Worm (Caenorhabditis elegans) whole organism, young adult: ENCODE data around the gene ztf-29.

Experiments used
- B0019.2 ChIP-seq: fragments of 200-800 bp; sonication (Bioruptor generic); conservative IDR thresholded peaks from 2 replicates; pipeline ENCODE4 v1.3.6; 2022; ENCODE audit warnings: missing genetic modification reagents, missing genetic modification characterization, missing compliant biosample characterization
- B0261.1 ChIP-seq: sonication (generic microtip); optimal IDR thresholded peaks from 2 replicates; lab custom pipeline; 2016; ENCODE audit warnings: mild to moderate bottlenecking, missing genetic modification characterization, moderate library complexity, missing compliant biosample characterization
- B0336.3 ChIP-seq: fragments of 200-800 bp; sonication (Bioruptor generic); IDR thresholded peaks from 2 replicates; pipeline ENCODE4 v1.3.6; 2022; ENCODE audit warnings: missing genetic modification characterization, missing compliant biosample characterization
- D2030.7 ChIP-seq: fragments of 200-800 bp; sonication (Bioruptor generic); IDR thresholded peaks from 2 replicates; pipeline ENCODE4 v1.3.6; 2022; ENCODE audit warnings: missing genetic modification reagents, missing genetic modification characterization, missing compliant biosample characterization
- F23B12.7 ChIP-seq: sonication (generic microtip); optimal IDR thresholded peaks from 2 replicates; lab custom pipeline; 2017; ENCODE audit warnings: missing genetic modification characterization, mild to moderate bottlenecking, missing compliant biosample characterization, antibody characterized with exemption, moderate library complexity; ENCODE audit not compliant: insufficient read depth
- F33H1.4 ChIP-seq: fragments of 200-800 bp; sonication (Bioruptor generic); IDR thresholded peaks from 2 replicates; pipeline ENCODE4 v1.3.6; 2022; ENCODE audit warnings: missing genetic modification reagents, missing genetic modification characterization, missing compliant biosample characterization
- F49E8.2 ChIP-seq: sonication (generic microtip); optimal IDR thresholded peaks from 3 replicates; lab custom pipeline; 2017; ENCODE audit warnings: missing genetic modification characterization, mild to moderate bottlenecking, missing compliant biosample characterization, antibody characterized with exemption, moderate library complexity; ENCODE audit not compliant: insufficient read depth
- F55B11.4 ChIP-seq: sonication (generic microtip); optimal IDR thresholded peaks from 2 replicates; lab custom pipeline; 2016; ENCODE audit warnings: missing compliant biosample characterization, missing genetic modification characterization, borderline replicate concordance; ENCODE audit not compliant: insufficient read depth
- K12H6.12 ChIP-seq: fragments of 200-800 bp; sonication (Bioruptor generic); optimal IDR thresholded peaks from 2 replicates; lab custom pipeline; 2018; ENCODE audit warnings: mild to moderate bottlenecking, missing genetic modification characterization, missing compliant biosample characterization
- Y56A3A.18 ChIP-seq: fragments of 200-800 bp; sonication (Bioruptor generic); IDR thresholded peaks from 2 replicates; pipeline ENCODE4 v1.3.6; 2022; ENCODE audit warnings: missing genetic modification reagents, missing genetic modification characterization, missing compliant biosample characterization
- akir-1 ChIP-seq: fragments of 200-800 bp; sonication (Bioruptor generic); optimal IDR thresholded peaks from 2 replicates; lab custom pipeline; 2018; ENCODE audit warnings: mild to moderate bottlenecking, missing genetic modification characterization, moderate library complexity, missing compliant biosample characterization
- aptf-2 ChIP-seq: fragments of 200-800 bp; sonication (Bioruptor generic); conservative IDR thresholded peaks from 2 replicates; pipeline ENCODE4 v1.3.6; 2022; ENCODE audit warnings: missing genetic modification reagents, missing genetic modification characterization, missing compliant biosample characterization
- aptf-3 ChIP-seq: fragments of 200-800 bp; sonication (Bioruptor generic); IDR thresholded peaks from 2 replicates; pipeline ENCODE4 v1.3.6; 2022; ENCODE audit warnings: missing genetic modification characterization, missing compliant biosample characterization
- atf-7 ChIP-seq: sonication (generic microtip); optimal IDR thresholded peaks from 2 replicates; lab custom pipeline; 2017; ENCODE audit warnings: mild to moderate bottlenecking, missing genetic modification characterization, missing compliant biosample characterization
- athp-1 ChIP-seq: sonication (generic microtip); optimal IDR thresholded peaks from 2 replicates; lab custom pipeline; 2017; ENCODE audit warnings: mild to moderate bottlenecking, missing genetic modification characterization, missing compliant biosample characterization
- bed-1 ChIP-seq: fragments of 200-800 bp; sonication (Bioruptor generic); IDR thresholded peaks from 2 replicates; pipeline ENCODE4 v1.3.6; 2022; ENCODE audit warnings: missing genetic modification reagents, missing genetic modification characterization, missing compliant biosample characterization
- ceh-58 ChIP-seq: fragments of 200-800 bp; sonication (Bioruptor generic); IDR thresholded peaks from 2 replicates; pipeline ENCODE4 v1.3.6; 2022; ENCODE audit warnings: missing genetic modification characterization, missing compliant biosample characterization
- ceh-91 ChIP-seq: fragments of 200-800 bp; sonication (Bioruptor generic); IDR thresholded peaks from 2 replicates; pipeline ENCODE4 v1.3.6; 2022; ENCODE audit warnings: missing genetic modification reagents, missing genetic modification characterization, missing compliant biosample characterization
- dox-1 ChIP-seq: fragments of 200-800 bp; sonication (Bioruptor generic); IDR thresholded peaks from 2 replicates; pipeline ENCODE4 v1.3.6; 2022; ENCODE audit warnings: missing genetic modification reagents, missing genetic modification characterization, missing compliant biosample characterization
- dpl-1 ChIP-seq: fragments of 150-350 bp; optimal IDR thresholded peaks from 2 replicates; lab custom pipeline; 2014; ENCODE audit warnings: missing biosample characterization, missing genetic modification reagents, missing genetic modification characterization
- efl-1 ChIP-seq: fragments of 150-350 bp; optimal IDR thresholded peaks from 2 replicates; lab custom pipeline; 2014; ENCODE audit warnings: missing biosample characterization, missing genetic modification reagents, missing genetic modification characterization
- egrh-3 ChIP-seq: fragments of 200-800 bp; sonication (Bioruptor generic); IDR thresholded peaks from 2 replicates; pipeline ENCODE4 v1.3.6; 2022; ENCODE audit warnings: missing genetic modification reagents, missing genetic modification characterization, missing compliant biosample characterization
- ekl-4 ChIP-seq: fragments of 200-800 bp; sonication (Bioruptor generic); IDR thresholded peaks from 2 replicates; pipeline ENCODE4 v1.3.6; 2022; ENCODE audit warnings: missing genetic modification reagents, missing genetic modification characterization, missing compliant biosample characterization
- ets-4 ChIP-seq: fragments of 200-800 bp; sonication (Bioruptor generic); optimal IDR thresholded peaks from 2 replicates; lab custom pipeline; 2018; ENCODE audit warnings: mild to moderate bottlenecking, missing genetic modification characterization, missing compliant biosample characterization
- fkh-3 ChIP-seq: sonication (generic microtip); optimal IDR thresholded peaks from 2 replicates; lab custom pipeline; 2016; ENCODE audit warnings: mild to moderate bottlenecking, missing genetic modification characterization, missing compliant biosample characterization
- hmg-1.2 ChIP-seq: fragments of 200-800 bp; sonication (Bioruptor generic); IDR thresholded peaks from 2 replicates; pipeline ENCODE4 v1.3.6; 2022; ENCODE audit warnings: missing genetic modification reagents, missing genetic modification characterization, missing compliant biosample characterization
- hsf-1 ChIP-seq: fragments of 200-800 bp; sonication (Bioruptor generic); IDR thresholded peaks from 2 replicates; pipeline ENCODE4 v1.3.6; 2022; ENCODE audit warnings: missing genetic modification reagents, missing genetic modification characterization, missing compliant biosample characterization
- lag-1 ChIP-seq: fragments of 200-800 bp; sonication (Bioruptor generic); IDR thresholded peaks from 2 replicates; pipeline ENCODE4 v1.3.6; 2022; ENCODE audit warnings: missing genetic modification reagents, missing genetic modification characterization, missing compliant biosample characterization
- lin-35 ChIP-seq, 3 experiments: fragments of 150-350 bp in 2 of 3; sonication (generic microtip) in 1 of 3; optimal IDR thresholded peaks; 2 replicates each; lab custom pipeline; 2014 to 2018; ENCODE audit warnings: missing biosample characterization in 3 of 3, missing genetic modification characterization in 3 of 3, missing genetic modification reagents in 3 of 3
- lin-54 ChIP-seq: fragments of 200-800 bp; sonication (Bioruptor generic); optimal IDR thresholded peaks from 2 replicates; lab custom pipeline; 2018; ENCODE audit warnings: mild to moderate bottlenecking, missing genetic modification characterization, missing compliant biosample characterization
- lsl-1 ChIP-seq: fragments of 200-800 bp; sonication (Bioruptor generic); optimal IDR thresholded peaks from 2 replicates; lab custom pipeline; 2018; ENCODE audit warnings: mild to moderate bottlenecking, missing genetic modification characterization, moderate library complexity, missing compliant biosample characterization
- mcd-1 ChIP-seq: fragments of 200-800 bp; sonication (Bioruptor generic); IDR thresholded peaks from 2 replicates; pipeline ENCODE4 v1.3.6; 2022; ENCODE audit warnings: missing genetic modification reagents, missing genetic modification characterization, missing compliant biosample characterization
- mes-4 ChIP-seq: sonication (generic microtip); optimal IDR thresholded peaks from 2 replicates; lab custom pipeline; 2016; ENCODE audit warnings: missing genotype, missing genetic modification characterization, missing compliant biosample characterization
- nfyb-1 ChIP-seq: fragments of 200-800 bp; sonication (Bioruptor generic); IDR thresholded peaks from 2 replicates; pipeline ENCODE4 v1.3.6; 2022; ENCODE audit warnings: missing genetic modification reagents, missing genetic modification characterization, missing compliant biosample characterization
- nhr-179 ChIP-seq: sonication (generic microtip); optimal IDR thresholded peaks from 2 replicates; lab custom pipeline; 2016; ENCODE audit warnings: mild to moderate bottlenecking, missing genetic modification characterization, missing compliant biosample characterization
- pha-4 ChIP-seq: fragments of 150-350 bp; sonication (generic microtip); optimal IDR thresholded peaks from 2 replicates; lab custom pipeline; 2014; ENCODE audit warnings: missing biosample characterization, missing genetic modification reagents, missing genetic modification characterization
- rcor-1 ChIP-seq: fragments of 200-800 bp; sonication (Bioruptor generic); IDR thresholded peaks from 2 replicates; pipeline ENCODE4 v1.3.6; 2022; ENCODE audit warnings: missing genetic modification reagents, missing genetic modification characterization, missing compliant biosample characterization
- snpc-1.3 ChIP-seq: sonication (generic microtip); optimal IDR thresholded peaks from 2 replicates; lab custom pipeline; 2017; ENCODE audit warnings: missing genetic modification characterization, mild to moderate bottlenecking, missing compliant biosample characterization, antibody characterized with exemption, moderate library complexity, missing genotype, missing genetic modification reagents; ENCODE audit not compliant: insufficient read depth
- snpc-3.4 ChIP-seq: sonication (generic microtip); optimal IDR thresholded peaks from 2 replicates; lab custom pipeline; 2017; ENCODE audit warnings: missing genetic modification characterization, mild to moderate bottlenecking, missing compliant biosample characterization, antibody characterized with exemption, moderate library complexity, missing genotype, missing genetic modification reagents
- zfh-2 ChIP-seq: fragments of 200-800 bp; sonication (Bioruptor generic); conservative IDR thresholded peaks from 2 replicates; pipeline ENCODE4 v1.3.6; 2022; ENCODE audit warnings: missing genetic modification reagents, missing genetic modification characterization, missing compliant biosample characterization
- zim-3 ChIP-seq: sonication (generic microtip); optimal IDR thresholded peaks from 2 replicates; lab custom pipeline; 2017; ENCODE audit warnings: mild to moderate bottlenecking, missing genetic modification characterization, moderate library complexity, missing compliant biosample characterization
- ztf-25 ChIP-seq: fragments of 200-800 bp; sonication (Bioruptor generic); IDR thresholded peaks from 2 replicates; pipeline ENCODE4 v1.3.6; 2022; ENCODE audit warnings: missing genetic modification reagents, missing genetic modification characterization, missing compliant biosample characterization
- ztf-28 ChIP-seq: fragments of 200-800 bp; sonication (Bioruptor generic); IDR thresholded peaks from 2 replicates; pipeline ENCODE4 v1.3.6; 2022; ENCODE audit warnings: missing genetic modification reagents, missing genetic modification characterization, missing compliant biosample characterization
- ztf-6 ChIP-seq: fragments of 200-800 bp; sonication (Bioruptor generic); IDR thresholded peaks from 2 replicates; pipeline ENCODE4 v1.3.6; 2022; ENCODE audit warnings: missing genetic modification reagents, missing genetic modification characterization, missing compliant biosample characterization

Gene ztf-29

DNA sequence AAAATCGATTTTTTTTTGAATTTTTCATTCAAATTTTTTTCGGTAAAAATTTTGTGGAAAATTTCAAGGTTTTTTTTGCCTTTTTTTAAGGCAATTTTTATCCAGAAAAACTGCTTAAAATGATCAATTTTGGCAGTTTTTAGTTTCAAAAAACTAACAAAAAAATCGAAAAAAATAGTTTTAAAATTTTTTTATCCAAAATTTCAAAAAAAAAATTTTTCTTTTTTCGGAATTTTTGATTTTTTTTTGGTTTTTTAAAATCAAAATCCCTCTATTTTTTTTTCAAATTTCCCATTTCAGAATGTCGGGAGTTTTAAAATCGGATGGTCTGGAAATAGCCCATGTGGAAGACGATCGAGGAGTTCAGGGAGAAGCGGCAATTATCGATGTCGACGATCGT, 13.0 kb downstream of the ztf-29 start, which contains the start of gene Y66D12A.8 (continued):
- no peak for TF ChIP-seq aptf-3 (GFP tag; lab: Robert Waterston, UW)
- TF ChIP-seq rcor-1 (GFP tag; lab: Robert Waterston, UW), result no peak

DNA sequence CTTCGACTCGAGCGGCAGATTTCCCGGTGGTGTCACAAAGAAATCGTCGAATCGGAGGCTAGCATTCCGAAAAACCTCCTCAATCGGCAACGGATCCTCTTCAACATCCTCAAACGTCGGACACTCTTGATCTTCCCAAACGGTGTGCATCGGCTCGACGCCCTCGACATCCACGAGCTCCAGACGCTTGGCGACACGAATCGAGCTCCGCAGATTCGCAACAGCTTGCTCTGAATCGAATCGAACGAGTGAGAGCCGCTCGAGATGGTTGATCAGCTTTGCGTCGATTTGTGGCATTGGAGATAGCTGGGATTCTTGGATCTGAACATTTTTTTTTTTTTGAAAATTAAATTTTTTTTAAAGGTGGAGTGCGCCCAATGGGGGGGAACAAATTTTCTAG, 18.4 kb downstream of the ztf-29 start:
- TF ChIP-seq hsf-1 (peak; percentile 45; the same call in 1 of the 2 replicates), nfyb-1 (GFP tag; lab: Robert Waterston, UW) (0 out of 2 replicates have a peak, but pooled peaks have one; percentile 18), pha-4 (tag; lab: Kevin White, UChicago) (no peak), lag-1 (GFP tag; lab: Robert Waterston, UW) (no peak), nhr-179 (tag; lab: Kevin White, UChicago) (no peak), egrh-3 (GFP tag; lab: Robert Waterston, UW) (no peak), B0336.3 (GFP tag; lab: Robert Waterston, UW) (peak; percentile 22; the same call in 1 of the 2 replicates), fkh-3 (no peak), dpl-1 (no peak), lin-54 (no peak), ceh-58 (GFP tag; lab: Robert Waterston, UW) (no peak), zfh-2 (peak; percentile 80)

DNA sequence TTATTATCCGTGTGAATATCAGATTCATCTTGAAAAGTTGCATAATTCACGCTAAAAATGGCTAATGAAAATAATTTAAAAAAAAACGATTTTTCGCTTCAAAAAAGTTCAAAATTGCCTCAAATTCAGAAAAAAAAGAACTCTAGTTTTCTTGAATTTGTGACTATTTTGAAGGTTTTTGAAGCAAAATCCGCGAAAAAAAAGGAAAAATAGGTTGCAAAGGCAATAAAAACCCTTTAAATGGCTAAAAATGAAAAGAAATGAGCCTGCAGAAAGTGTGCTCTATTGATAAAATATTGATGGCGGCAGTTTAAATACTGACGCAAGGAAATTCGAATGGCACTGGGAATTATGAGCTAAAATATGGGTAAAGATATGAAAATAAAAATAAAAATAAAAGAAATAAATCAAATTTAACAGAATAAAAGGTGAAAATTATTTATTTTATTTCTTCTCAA, 19.5 kb downstream of the ztf-29 start, which contains the start of gene Y66D12A.7:
Y66D12A.7 (minus strand) TSS at position 51 of the 458 bp plus-strand sequence.
- no peak for TF ChIP-seq akir-1 (GFP tag; lab: Kevin White, UChicago)
- no peak for TF ChIP-seq mes-4 (tag; lab: Kevin White, UChicago)
- 0 out of 2 replicates have a peak, but pooled peaks have one; percentile 13 for TF ChIP-seq B0336.3 (GFP tag; lab: Robert Waterston, UW)
- TF ChIP-seq zfh-2, result no peak
- no peak for TF ChIP-seq ets-4 (GFP tag; lab: Kevin White, UChicago)
- TF ChIP-seq zim-3 (tag; lab: Kevin White, UChicago), result no peak
- TF ChIP-seq B0261.1 (tag; lab: Kevin White, UChicago), result no peak
- peak; percentile 5 for TF ChIP-seq dpl-1
- no peak for TF ChIP-seq snpc-1.3 (tag; lab: Kevin White, UChicago)
- 0 out of 2 replicates have a peak, but pooled peaks have one; percentile 17 for TF ChIP-seq D2030.7 (GFP tag; lab: Robert Waterston, UW)
- TF ChIP-seq pha-4 (tag; lab: Kevin White, UChicago), result no peak
- no peak for TF ChIP-seq ztf-25
- peak; percentile 62 for TF ChIP-seq athp-1
- no peak for TF ChIP-seq hmg-1.2
- TF ChIP-seq K12H6.12 (tag; lab: Kevin White, UChicago), result no peak
- no peak for TF ChIP-seq atf-7 (tag; lab: Kevin White, UChicago)
- peak; percentile 73 for TF ChIP-seq mcd-1 (GFP tag; lab: Robert Waterston, UW)
- TF ChIP-seq efl-1, result peak; percentile 67
- TF ChIP-seq ztf-28 (GFP tag; lab: Robert Waterston, UW), result no peak
- peak in 1 of 3 experiments; percentile 17 for TF ChIP-seq lin-35 (GFP tag; optimal IDR thresholded peaks at IDR 0.05; lab: Kevin White, UChicago)
- TF ChIP-seq F55B11.4 (tag; lab: Kevin White, UChicago), result no peak
- no peak for TF ChIP-seq aptf-2 (GFP tag; lab: Robert Waterston, UW)
- TF ChIP-seq lin-54, result peak; percentile 79
- no peak for TF ChIP-seq ekl-4 (GFP tag; lab: Robert Waterston, UW)

DNA sequence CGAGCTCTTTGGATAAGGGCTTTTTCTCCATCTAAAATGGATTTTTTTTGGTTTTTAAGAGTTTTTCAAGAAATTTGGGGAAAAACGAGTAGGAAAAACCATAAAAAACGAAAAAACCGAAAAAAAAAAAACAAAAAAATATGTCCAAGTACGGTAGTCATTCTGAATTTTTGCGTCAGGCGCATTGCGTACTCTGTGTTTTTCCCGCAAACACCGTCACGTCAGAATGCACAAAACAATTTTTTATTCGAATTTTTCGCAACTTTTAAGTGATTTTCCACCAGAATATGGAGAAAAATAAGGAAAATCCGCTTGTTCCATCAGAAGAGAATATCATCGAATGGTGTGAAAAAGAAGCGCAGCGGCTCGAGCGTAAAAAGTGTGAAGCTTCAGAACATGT, 20.4 kb downstream of the ztf-29 start, which contains the start of the genes Y66D12A.6 and ceh-92:
Y66D12A.6 (minus strand) TSS at position 31 of the 400 bp plus-strand sequence.
ceh-92 (plus strand) TSS at position 229 of the 400 bp plus-strand sequence.
- peak; percentile 37; the same call in 1 of the 2 replicates for TF ChIP-seq dox-1
- no peak for TF ChIP-seq bed-1 (GFP tag; lab: Robert Waterston, UW)
- no peak for TF ChIP-seq ztf-6 (GFP tag; lab: Robert Waterston, UW)
- TF ChIP-seq F23B12.7 (tag; lab: Kevin White, UChicago), result peak; percentile 5
- TF ChIP-seq B0019.2 (GFP tag; lab: Robert Waterston, UW), result peak; percentile 14; the same call in 1 of the 2 replicates
- no peak for TF ChIP-seq Y56A3A.18 (GFP tag; lab: Robert Waterston, UW)
- TF ChIP-seq F49E8.2 (tag; lab: Kevin White, UChicago), result peak; percentile 70
- peak; percentile 49; the same call in 1 of the 2 replicates for TF ChIP-seq mcd-1 (GFP tag; lab: Robert Waterston, UW)
- TF ChIP-seq D2030.7 (GFP tag; lab: Robert Waterston, UW), result peak; percentile 73
- peak; percentile 78 for TF ChIP-seq lsl-1
- peak; percentile 1 for TF ChIP-seq snpc-3.4
- TF ChIP-seq F33H1.4, result peak; percentile 47
- TF ChIP-seq ceh-91 (GFP tag; lab: Robert Waterston, UW), result peak; percentile 49; the same call in 1 of the 2 replicates
